Fruit fly (Drosophila melanogaster) whole organism, adult: Measurements from ENCODE around the gene CG14071.

Experiments
- CG1620 ChIP-seq: fragments of 200-800 bp; sonication (Bioruptor generic); optimal IDR thresholded peaks from 2 replicates; lab custom pipeline; 2016; ENCODE audit warnings: missing biosample characterization, missing genetic modification characterization
- CG7045 ChIP-seq: fragments of 200-800 bp; sonication (Bioruptor generic); optimal IDR thresholded peaks from 2 replicates; lab custom pipeline; 2017; ENCODE audit warnings: missing biosample characterization, mild to moderate bottlenecking, missing genetic modification characterization
- Crg-1 ChIP-seq: fragments of 200-800 bp; sonication (Bioruptor generic); optimal IDR thresholded peaks from 2 replicates; lab custom pipeline; 2016; ENCODE audit warnings: missing biosample characterization, missing genetic modification characterization
- bab1 ChIP-seq: fragments of 200-800 bp; sonication (Bioruptor generic); optimal IDR thresholded peaks from 3 replicates; lab custom pipeline; 2019; ENCODE audit warnings: missing biosample characterization, mild to moderate bottlenecking, missing genetic modification characterization, moderate library complexity
- cnc ChIP-seq, 2 experiments: fragments of >200 bp; optimal IDR thresholded peaks; 2 replicates each; lab custom pipeline; 2017
- tj ChIP-seq: fragments of 200-800 bp; sonication (Bioruptor generic); optimal IDR thresholded peaks from 3 replicates; lab custom pipeline; 2017; ENCODE audit warnings: missing biosample characterization, mild to moderate bottlenecking, missing genetic modification characterization, moderate library complexity
- toe ChIP-seq: fragments of 200-800 bp; sonication (Bioruptor generic); optimal IDR thresholded peaks from 2 replicates; lab custom pipeline; 2016; ENCODE audit warnings: missing biosample characterization, missing genetic modification characterization

- no peak for TF ChIP-seq Crg-1 (GFP tag; lab: Kevin White, UChicago)
- TF ChIP-seq tj (GFP tag; lab: Kevin White, UChicago): no peak
- TF ChIP-seq CG7045 (GFP tag; lab: Kevin White, UChicago): no peak
- TF ChIP-seq cnc (optimal IDR thresholded peaks at IDR 0.05; lab: Kevin White, UChicago): no peak
- no peak for TF ChIP-seq bab1 (GFP tag; lab: Kevin White, UChicago)
- TF ChIP-seq CG1620 (GFP tag; lab: Kevin White, UChicago): no peak
- TF ChIP-seq toe (GFP tag; lab: Kevin White, UChicago): no peak
Measured at dm6 chr2L:10841619-10842018, 47.1 kb downstream of the CG14071 start.
